Fruit fly (Drosophila melanogaster) whole organism, prepupa: ENCODE measurements around the gene NC2beta.

Experiments used
- Blimp-1 ChIP-seq: fragments of 200-800 bp; sonication (Bioruptor generic); optimal IDR thresholded peaks from 3 replicates; lab custom pipeline; 2017; ENCODE audit warnings: missing biosample characterization, missing genetic modification characterization, mild to moderate bottlenecking, moderate library complexity, missing genetic modification reagents
- CG10631 ChIP-seq: fragments of 200-800 bp; sonication (Bioruptor generic); optimal IDR thresholded peaks from 2 replicates; lab custom pipeline; 2016; ENCODE audit warnings: missing biosample characterization, missing genetic modification characterization
- CG11762 ChIP-seq: fragments of 200-800 bp; sonication (Bioruptor generic); optimal IDR thresholded peaks from 3 replicates; lab custom pipeline; 2016; ENCODE audit warnings: missing biosample characterization, missing genetic modification characterization; ENCODE audit not compliant: insufficient read depth
- CG3032 ChIP-seq: fragments of 200-800 bp; optimal IDR thresholded peaks from 2 replicates; lab custom pipeline; 2019; ENCODE audit warnings: missing biosample characterization, mild to moderate bottlenecking, missing genetic modification characterization, moderate library complexity
- CG34406 ChIP-seq: fragments of 200-800 bp; sonication (Bioruptor generic); optimal IDR thresholded peaks from 3 replicates; lab custom pipeline; 2016; ENCODE audit warnings: missing biosample characterization, missing genetic modification characterization
- CG3919 ChIP-seq: fragments of 200-800 bp; sonication (Bioruptor generic); optimal IDR thresholded peaks from 3 replicates; lab custom pipeline; 2016; ENCODE audit warnings: missing biosample characterization, missing genetic modification characterization
- CG4318 ChIP-seq: fragments of 200-800 bp; sonication (Bioruptor generic); optimal IDR thresholded peaks from 3 replicates; lab custom pipeline; 2017; ENCODE audit warnings: missing biosample characterization, mild to moderate bottlenecking, missing genetic modification characterization
- CG6792 ChIP-seq: fragments of 200-800 bp; sonication (Bioruptor generic); optimal IDR thresholded peaks from 3 replicates; lab custom pipeline; 2016; ENCODE audit warnings: missing biosample characterization, missing genetic modification characterization
- CG6808 ChIP-seq: fragments of 200-800 bp; sonication (Bioruptor generic); optimal IDR thresholded peaks from 3 replicates; lab custom pipeline; 2017; ENCODE audit warnings: missing biosample characterization, missing genetic modification characterization, mild to moderate bottlenecking, moderate library complexity, missing genetic modification reagents
- CG6854 ChIP-seq: fragments of 200-800 bp; sonication (Bioruptor generic); optimal IDR thresholded peaks from 2 replicates; lab custom pipeline; 2017; ENCODE audit warnings: missing biosample characterization, mild to moderate bottlenecking, missing genetic modification characterization
- CG8119 ChIP-seq: fragments of 200-800 bp; sonication (Bioruptor generic); IDR thresholded peaks from 3 replicates; pipeline ENCODE4 v1.3.6; 2022; ENCODE audit warnings: missing biosample characterization, missing genetic modification characterization
- CG8319 ChIP-seq: fragments of 200-800 bp; sonication (Bioruptor generic); optimal IDR thresholded peaks from 3 replicates; lab custom pipeline; 2016; ENCODE audit warnings: missing biosample characterization, missing genetic modification characterization
- Eip75B ChIP-seq: fragments of 200-800 bp; sonication (Bioruptor generic); optimal IDR thresholded peaks from 3 replicates; lab custom pipeline; 2016; ENCODE audit warnings: missing biosample characterization, missing genetic modification characterization
- Ets96B ChIP-seq: fragments of 200-800 bp; optimal IDR thresholded peaks from 2 replicates; lab custom pipeline; 2019; ENCODE audit warnings: missing biosample characterization, mild to moderate bottlenecking, missing genetic modification characterization, moderate library complexity
- Hr38 ChIP-seq: sonication (Bioruptor generic); optimal IDR thresholded peaks from 2 replicates; lab custom pipeline; 2016; ENCODE audit warnings: missing biosample characterization, missing genetic modification characterization
- Hr39 ChIP-seq: fragments of 200-800 bp; sonication (Bioruptor generic); optimal IDR thresholded peaks from 2 replicates; lab custom pipeline; 2016; ENCODE audit warnings: missing biosample characterization, missing genetic modification characterization
- Lpt ChIP-seq: fragments of 200-800 bp; sonication (Bioruptor generic); optimal IDR thresholded peaks from 3 replicates; lab custom pipeline; 2016; ENCODE audit warnings: missing biosample characterization, missing genetic modification characterization
- OdsH ChIP-seq: fragments of 200-800 bp; sonication (Bioruptor generic); optimal IDR thresholded peaks from 3 replicates; lab custom pipeline; 2016; ENCODE audit warnings: missing biosample characterization, missing genetic modification characterization
- Sox102F ChIP-seq: fragments of 200-800 bp; sonication (Bioruptor generic); optimal IDR thresholded peaks from 2 replicates; lab custom pipeline; 2016; ENCODE audit warnings: missing biosample characterization, mild to moderate bottlenecking, missing genetic modification characterization
- Sox14 ChIP-seq: fragments of 200-800 bp; sonication (Bioruptor generic); optimal IDR thresholded peaks from 3 replicates; lab custom pipeline; 2016; ENCODE audit warnings: missing biosample characterization, missing genetic modification characterization
- Sox15 ChIP-seq: fragments of 200-800 bp; sonication (Bioruptor generic); optimal IDR thresholded peaks from 3 replicates; lab custom pipeline; 2016; ENCODE audit warnings: missing biosample characterization, missing genetic modification characterization
- dac ChIP-seq: fragments of 200-800 bp; sonication (Bioruptor generic); optimal IDR thresholded peaks from 2 replicates; lab custom pipeline; 2017; ENCODE audit warnings: missing biosample characterization, mild to moderate bottlenecking, missing genetic modification characterization
- eg ChIP-seq: fragments of 200-800 bp; sonication (Bioruptor generic); IDR thresholded peaks from 3 replicates; pipeline ENCODE4 v1.3.6; 2022; ENCODE audit warnings: missing biosample characterization, missing genetic modification characterization
- fd59A ChIP-seq: fragments of 200-800 bp; sonication (Bioruptor generic); optimal IDR thresholded peaks from 2 replicates; lab custom pipeline; 2017; ENCODE audit warnings: missing biosample characterization, mild to moderate bottlenecking, missing genetic modification characterization, missing genetic modification reagents
- lz ChIP-seq: fragments of 200-800 bp; sonication (Bioruptor generic); optimal IDR thresholded peaks from 3 replicates; lab custom pipeline; 2016; ENCODE audit warnings: missing biosample characterization, missing genetic modification characterization
- pdm3 ChIP-seq: fragments of 200-800 bp; sonication (Bioruptor generic); optimal IDR thresholded peaks from 3 replicates; lab custom pipeline; 2016; ENCODE audit warnings: missing biosample characterization, missing genetic modification characterization
- spab ChIP-seq: fragments of 200-800 bp; sonication (Bioruptor generic); optimal IDR thresholded peaks from 2 replicates; lab custom pipeline; 2017; ENCODE audit warnings: missing biosample characterization, mild to moderate bottlenecking, missing genetic modification characterization, missing genetic modification reagents
- ss ChIP-seq, 2 experiments: fragments of 200-800 bp; sonication (Bioruptor generic); optimal IDR thresholded peaks; 2 replicates in 1 of 2; 3 replicates in 1 of 2; lab custom pipeline; 2017 to 2018; ENCODE audit warnings: mild to moderate bottlenecking in 2 of 2, missing biosample characterization in 2 of 2, missing genetic modification characterization in 2 of 2, moderate library complexity in 1 of 2
- vri ChIP-seq: fragments of 200-800 bp; sonication (Bioruptor generic); optimal IDR thresholded peaks from 3 replicates; lab custom pipeline; 2016; ENCODE audit warnings: missing biosample characterization, mild to moderate bottlenecking, missing genetic modification characterization

Gene NC2beta

DNA sequence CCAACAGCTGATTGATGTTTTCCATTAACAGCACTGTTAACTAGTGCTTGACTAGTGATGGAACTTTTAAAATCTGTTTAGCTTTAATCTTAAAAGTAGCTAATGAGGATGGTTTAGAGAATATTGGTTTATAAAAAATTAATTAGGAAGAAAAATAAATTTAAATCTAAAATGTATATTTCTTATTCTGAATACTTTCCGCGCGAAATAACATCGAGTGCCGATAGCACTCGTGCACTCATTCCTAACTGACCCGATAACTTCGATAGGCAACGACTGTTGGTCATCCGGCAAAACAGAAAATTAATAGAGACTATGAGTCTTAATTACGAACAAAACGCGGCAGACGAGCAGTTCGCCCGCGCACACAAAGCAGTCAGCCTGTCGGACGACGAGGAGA, 2.1 kb downstream of the NC2beta start, which contains the start of the genes THG and Rnmt (continued):
- no peak for TF ChIP-seq Sox102F
- TF ChIP-seq CG6808, result no peak
- TF ChIP-seq Sox15 (GFP tag; lab: Kevin White, UChicago), result peak; percentile 52
- peak; percentile 70 for TF ChIP-seq CG3032 (tag; lab: Kevin White, UChicago)
- no peak; the same call in 2 of the 3 replicates for TF ChIP-seq CG8119
- TF ChIP-seq Ets96B (tag; lab: Kevin White, UChicago), result peak; percentile 63
- peak; percentile 79 for TF ChIP-seq OdsH (GFP tag; lab: Kevin White, UChicago)

DNA sequence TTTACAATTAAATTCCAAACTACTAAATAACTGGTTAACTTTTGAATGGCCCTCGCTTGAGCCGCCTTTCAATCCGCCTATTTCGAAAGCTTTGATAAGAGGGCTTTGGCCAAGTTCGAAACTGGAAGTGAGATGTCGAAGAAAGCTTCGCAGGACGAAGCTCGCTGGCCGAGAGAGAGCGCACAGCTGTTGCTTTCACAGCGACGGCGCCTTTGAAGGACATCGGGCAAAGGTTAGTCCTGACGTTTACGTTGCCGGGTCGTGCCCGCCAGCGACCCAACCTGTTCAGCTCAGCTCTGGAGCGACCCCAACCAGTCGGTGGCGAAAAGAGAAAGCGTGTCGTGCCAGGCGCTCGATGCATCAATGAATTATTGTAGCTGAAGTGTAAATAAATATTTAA, 4.2 kb downstream of the NC2beta start:
- TF ChIP-seq CG3032 (tag; lab: Kevin White, UChicago), result no peak
- TF ChIP-seq Hr39 (GFP tag; lab: Kevin White, UChicago), result no peak
- no peak for TF ChIP-seq fd59A (GFP tag; lab: Kevin White, UChicago)
- TF ChIP-seq dac (GFP tag; lab: Kevin White, UChicago), result no peak
- no peak for TF ChIP-seq Hr38 (GFP tag; lab: Kevin White, UChicago)
- TF ChIP-seq CG34406 (GFP tag; lab: Kevin White, UChicago), result no peak
- no peak for TF ChIP-seq ss (GFP tag; optimal IDR thresholded peaks at IDR 0.05; lab: Kevin White, UChicago)
- no peak for TF ChIP-seq pdm3 (GFP tag; lab: Kevin White, UChicago)
- no peak for TF ChIP-seq CG6792
- no peak for TF ChIP-seq Lpt (GFP tag; lab: Kevin White, UChicago)
- TF ChIP-seq eg (GFP tag; lab: Robert Waterston, UW), result no peak
- TF ChIP-seq vri (GFP tag; lab: Kevin White, UChicago), result no peak
- TF ChIP-seq CG10631 (GFP tag; lab: Kevin White, UChicago), result no peak
- TF ChIP-seq, all 60 proteins: peak for 0

DNA sequence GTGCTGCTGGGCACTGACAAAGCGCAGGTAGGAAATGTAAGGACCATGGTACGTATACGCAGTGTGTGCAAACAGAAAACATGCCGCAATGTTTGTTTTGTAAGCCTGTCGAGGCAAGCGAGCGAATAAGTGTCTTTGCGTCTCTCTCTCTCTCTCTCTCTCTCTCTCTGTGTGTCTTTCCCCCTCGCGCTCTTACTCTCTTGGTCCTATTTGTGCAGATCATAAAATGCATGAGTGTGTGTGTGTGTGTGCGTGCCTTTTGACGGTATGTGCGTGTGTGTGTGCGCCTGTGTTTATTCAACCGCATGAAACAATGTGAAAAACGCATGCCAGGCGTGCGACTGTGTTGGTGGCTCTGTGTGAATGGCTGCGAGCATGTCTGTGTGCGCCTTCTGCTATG, 5.9 kb downstream of the NC2beta start:
- TF ChIP-seq CG3032 (tag; lab: Kevin White, UChicago) (no peak), ss (GFP tag; optimal IDR thresholded peaks at IDR 0.05; lab: Kevin White, UChicago) (peak in 1 of 2 experiments; percentile 7), CG4318 (GFP tag; lab: Kevin White, UChicago) (no peak), CG8119 (no peak)

DNA sequence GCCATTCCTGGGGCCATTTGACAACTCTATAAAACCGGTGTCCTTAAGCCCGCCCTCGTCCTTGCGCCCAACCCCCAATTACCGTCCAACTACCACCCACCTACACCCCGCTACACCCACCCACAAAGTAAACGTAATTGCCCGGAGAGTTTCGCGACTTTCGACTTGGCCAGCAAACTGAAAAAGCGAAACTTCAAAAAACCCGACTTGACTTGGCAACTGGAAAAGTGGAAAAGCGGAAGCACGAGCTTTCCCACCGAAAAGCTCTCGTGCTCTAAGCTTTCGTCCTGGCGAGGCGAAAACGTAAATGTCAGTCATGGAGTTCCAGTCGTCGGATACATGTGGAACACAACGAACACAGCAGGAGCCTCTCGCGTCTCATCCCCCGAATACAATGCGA, 8.4 kb downstream of the NC2beta start, which contains the start of gene GABA-B-R1:
TSS of gene GABA-B-R1 (plus strand) at position 301 of the 400 bp plus-strand sequence.
- TF ChIP-seq CG6854 (GFP tag; lab: Kevin White, UChicago), result no peak
- TF ChIP-seq Eip75B, result no peak
- TF ChIP-seq Sox14 (GFP tag; lab: Kevin White, UChicago), result no peak
- no peak for TF ChIP-seq CG8319 (GFP tag; lab: Kevin White, UChicago)
- TF ChIP-seq Hr38 (GFP tag; lab: Kevin White, UChicago), result no peak
- TF ChIP-seq Hr39 (GFP tag; lab: Kevin White, UChicago), result no peak
- TF ChIP-seq lz, result no peak

DNA sequence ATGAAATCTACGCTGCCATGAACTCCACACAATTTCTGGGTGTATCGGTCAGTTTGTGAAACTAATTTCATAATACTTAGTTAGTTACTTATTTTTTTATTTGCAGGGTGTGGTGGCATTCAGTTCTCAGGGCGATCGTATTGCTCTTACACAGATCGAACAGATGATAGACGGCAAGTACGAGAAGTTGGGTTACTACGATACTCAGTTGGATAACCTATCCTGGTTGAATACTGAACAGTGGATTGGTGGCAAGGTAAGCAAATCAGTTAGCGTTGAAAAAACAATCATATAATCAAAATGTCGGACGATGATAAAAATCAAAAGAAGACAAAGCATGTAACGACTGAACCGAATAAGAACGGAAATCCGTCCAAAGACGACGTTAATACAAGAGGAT, 19.0 kb downstream of the NC2beta start, which contains the start of gene CG33310:
TSS of gene CG33310 (plus strand) at position 301 of the 400 bp plus-strand sequence.
- TF ChIP-seq CG11762 (GFP tag; lab: Kevin White, UChicago), result no peak
- TF ChIP-seq CG8119, result no peak
- TF ChIP-seq CG3032 (tag; lab: Kevin White, UChicago), result no peak
- no peak for TF ChIP-seq spab (GFP tag; lab: Kevin White, UChicago)
- TF ChIP-seq CG8319 (GFP tag; lab: Kevin White, UChicago), result no peak
- no peak for TF ChIP-seq CG6854 (GFP tag; lab: Kevin White, UChicago)
- TF ChIP-seq CG3919, result no peak

DNA sequence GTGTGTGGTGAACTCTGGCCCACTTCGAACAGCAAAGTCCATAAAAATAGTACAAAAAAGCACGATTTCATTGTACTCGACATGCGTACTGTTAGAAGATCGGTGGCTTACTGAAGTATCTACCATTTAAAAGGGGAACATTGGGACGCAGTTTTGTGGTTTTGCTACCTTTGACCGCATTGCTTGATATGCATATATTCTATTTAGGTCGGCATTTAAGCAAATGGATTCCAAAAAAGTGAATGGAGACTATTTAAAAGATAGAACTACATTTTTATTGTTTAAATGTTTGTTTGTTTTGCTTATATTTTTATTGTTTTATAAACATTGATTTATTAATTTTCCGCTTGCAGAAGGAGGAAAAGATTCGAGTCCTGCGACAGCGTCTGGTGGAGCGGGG, 24.0 kb downstream of the NC2beta start, which contains the start of gene CG31832:
TSS of gene CG31832 (minus strand) at position 101 of the 400 bp plus-strand sequence.
- TF ChIP-seq CG3032 (tag; lab: Kevin White, UChicago), result no peak
- TF ChIP-seq CG11762 (GFP tag; lab: Kevin White, UChicago), result no peak
- no peak for TF ChIP-seq ss (GFP tag; optimal IDR thresholded peaks at IDR 0.05; lab: Kevin White, UChicago)
- no peak for TF ChIP-seq Lpt (GFP tag; lab: Kevin White, UChicago)
- no peak for TF ChIP-seq Blimp-1 (GFP tag; lab: Kevin White, UChicago)
